Worm (Caenorhabditis elegans) whole organism, late embryonic: Measurements from ENCODE around the gene clec-212.

Source experiments
- C08G9.2 ChIP-seq: sonication (generic microtip); optimal IDR thresholded peaks from 2 replicates; lab custom pipeline; 2016; ENCODE audit warnings: mild to moderate bottlenecking, missing genetic modification characterization, moderate library complexity, missing compliant biosample characterization
- K02D7.2 ChIP-seq: sonication (generic microtip); optimal IDR thresholded peaks from 2 replicates; lab custom pipeline; 2017; ENCODE audit warnings: mild to moderate bottlenecking, missing genetic modification characterization, missing compliant biosample characterization
- K09A11.1 ChIP-seq: sonication (generic microtip); optimal IDR thresholded peaks from 2 replicates; lab custom pipeline; 2017; ENCODE audit warnings: antibody characterized with exemption, mild to moderate bottlenecking, missing genetic modification characterization, missing compliant biosample characterization; ENCODE audit not compliant: insufficient read depth
- T23F11.4 ChIP-seq: fragments of 200-800 bp; sonication (Bioruptor generic); optimal IDR thresholded peaks from 2 replicates; lab custom pipeline; 2018; ENCODE audit warnings: mild to moderate bottlenecking, missing genetic modification characterization, missing compliant biosample characterization
- ceh-14 ChIP-seq: sonication (generic microtip); optimal IDR thresholded peaks from 2 replicates; lab custom pipeline; 2016; ENCODE audit warnings: missing genotype, missing genetic modification characterization, missing compliant biosample characterization
- ceh-31 ChIP-seq: sonication (generic microtip); optimal IDR thresholded peaks from 2 replicates; lab custom pipeline; 2016; ENCODE audit warnings: missing genetic modification characterization, missing compliant biosample characterization
- ceh-45 ChIP-seq: fragments of 200-800 bp; sonication (Bioruptor generic); IDR thresholded peaks from 2 replicates; pipeline ENCODE4 v1.3.6; 2022; ENCODE audit warnings: missing genetic modification reagents, missing genetic modification characterization, missing compliant biosample characterization
- ceh-48 ChIP-seq: sonication (generic microtip); optimal IDR thresholded peaks from 2 replicates; lab custom pipeline; 2016; ENCODE audit warnings: missing genetic modification characterization, inconsistent platforms, missing compliant biosample characterization
- ceh-6 ChIP-seq: fragments of 200-800 bp; sonication (Bioruptor generic); optimal IDR thresholded peaks from 2 replicates; lab custom pipeline; 2018; ENCODE audit warnings: mild to moderate bottlenecking, missing genetic modification characterization, missing compliant biosample characterization
- ceh-9 ChIP-seq: sonication (generic microtip); optimal IDR thresholded peaks from 2 replicates; lab custom pipeline; 2016; ENCODE audit warnings: mild to moderate bottlenecking, missing genetic modification characterization, inconsistent platforms, missing compliant biosample characterization
- che-1 ChIP-seq: sonication (generic microtip); optimal IDR thresholded peaks from 2 replicates; lab custom pipeline; 2016; ENCODE audit warnings: mild to moderate bottlenecking, missing genetic modification characterization, missing compliant biosample characterization
- dmd-4 ChIP-seq: sonication (generic microtip); optimal IDR thresholded peaks from 2 replicates; lab custom pipeline; 2016; ENCODE audit warnings: borderline replicate concordance, missing genetic modification characterization, missing compliant biosample characterization
- dve-1 ChIP-seq: sonication (generic microtip); optimal IDR thresholded peaks from 2 replicates; lab custom pipeline; 2017; ENCODE audit warnings: antibody characterized with exemption, mild to moderate bottlenecking, missing genetic modification characterization, missing compliant biosample characterization
- elt-2 ChIP-seq: sonication (generic microtip); optimal IDR thresholded peaks from 2 replicates; lab custom pipeline; 2016; ENCODE audit warnings: missing genetic modification reagents, missing genetic modification characterization, missing compliant biosample characterization
- eyg-1 ChIP-seq: sonication (generic microtip); optimal IDR thresholded peaks from 2 replicates; lab custom pipeline; 2016; ENCODE audit warnings: missing genotype, missing genetic modification characterization, missing compliant biosample characterization
- fkh-6 ChIP-seq: sonication (generic microtip); optimal IDR thresholded peaks from 2 replicates; lab custom pipeline; 2016; ENCODE audit warnings: missing genetic modification characterization, missing compliant biosample characterization
- hlh-30 ChIP-seq: sonication (generic microtip); optimal IDR thresholded peaks from 2 replicates; lab custom pipeline; 2017; ENCODE audit warnings: antibody characterized with exemption, missing genetic modification characterization, missing compliant biosample characterization; ENCODE audit not compliant: insufficient read depth
- lim-6 ChIP-seq: sonication (generic microtip); optimal IDR thresholded peaks from 2 replicates; lab custom pipeline; 2016; ENCODE audit warnings: missing genetic modification characterization, missing compliant biosample characterization
- madf-2 ChIP-seq: sonication (generic microtip); optimal IDR thresholded peaks from 2 replicates; lab custom pipeline; 2017; ENCODE audit warnings: missing genetic modification characterization, missing compliant biosample characterization
- nfya-1 ChIP-seq: sonication (generic microtip); optimal IDR thresholded peaks from 2 replicates; lab custom pipeline; 2017; ENCODE audit warnings: missing genetic modification characterization, mild to moderate bottlenecking, missing compliant biosample characterization, antibody characterized with exemption, moderate library complexity
- nhr-11 ChIP-seq: fragments of 150-350 bp; optimal IDR thresholded peaks from 2 replicates; lab custom pipeline; 2014; ENCODE audit warnings: missing biosample characterization, missing genetic modification characterization
- odd-2 ChIP-seq: sonication (generic microtip); optimal IDR thresholded peaks from 2 replicates; lab custom pipeline; 2017; ENCODE audit warnings: antibody characterized with exemption, mild to moderate bottlenecking, missing genetic modification characterization, missing compliant biosample characterization
- pag-3 ChIP-seq: sonication (generic microtip); optimal IDR thresholded peaks from 2 replicates; lab custom pipeline; 2016; ENCODE audit warnings: missing compliant biosample characterization, missing genetic modification characterization, borderline replicate concordance
- pat-9 ChIP-seq: fragments of 200-800 bp; sonication (Bioruptor generic); optimal IDR thresholded peaks from 2 replicates; lab custom pipeline; 2018; ENCODE audit warnings: mild to moderate bottlenecking, missing genetic modification characterization, moderate library complexity, missing compliant biosample characterization
- pax-1 ChIP-seq: fragments of 150-350 bp; optimal IDR thresholded peaks from 2 replicates; lab custom pipeline; 2014; ENCODE audit warnings: missing biosample characterization, missing genetic modification characterization
- pha-4 ChIP-seq: fragments of 150-350 bp; optimal IDR thresholded peaks from 2 replicates; lab custom pipeline; 2018; ENCODE audit warnings: missing biosample characterization, missing genetic modification reagents, missing genetic modification characterization
- pqm-1 ChIP-seq: sonication (generic microtip); optimal IDR thresholded peaks from 2 replicates; lab custom pipeline; 2016; ENCODE audit warnings: missing genetic modification characterization, missing compliant biosample characterization
- ref-2 ChIP-seq: sonication (generic microtip); optimal IDR thresholded peaks from 2 replicates; lab custom pipeline; 2016; ENCODE audit warnings: missing genetic modification characterization, missing compliant biosample characterization
- rnt-1 ChIP-seq: sonication (generic microtip); optimal IDR thresholded peaks from 2 replicates; lab custom pipeline; 2016; ENCODE audit warnings: missing genetic modification characterization, missing compliant biosample characterization
- sdc-2 ChIP-seq: sonication (generic microtip); optimal IDR thresholded peaks from 2 replicates; lab custom pipeline; 2016; ENCODE audit warnings: missing genotype, missing genetic modification characterization, missing compliant biosample characterization
- sox-2 ChIP-seq: fragments of 200-800 bp; sonication (Bioruptor generic); IDR thresholded peaks from 2 replicates; pipeline ENCODE4 v1.3.6; 2022; ENCODE audit warnings: missing genetic modification reagents, missing genetic modification characterization, missing compliant biosample characterization
- sox-4 ChIP-seq: sonication (generic microtip); optimal IDR thresholded peaks from 2 replicates; lab custom pipeline; 2017; ENCODE audit warnings: mild to moderate bottlenecking, missing genetic modification characterization, inconsistent platforms, missing compliant biosample characterization
- syd-9 ChIP-seq: sonication (generic microtip); optimal IDR thresholded peaks from 2 replicates; lab custom pipeline; 2016; ENCODE audit warnings: mild to moderate bottlenecking, missing genetic modification characterization, moderate library complexity, missing compliant biosample characterization
- tbx-2 ChIP-seq: sonication (generic microtip); optimal IDR thresholded peaks from 2 replicates; lab custom pipeline; 2016; ENCODE audit warnings: missing genetic modification characterization, missing compliant biosample characterization
- tbx-7 ChIP-seq: sonication (generic microtip); optimal IDR thresholded peaks from 2 replicates; lab custom pipeline; 2016; ENCODE audit warnings: missing genotype, missing genetic modification characterization, missing compliant biosample characterization
- zip-5 ChIP-seq: sonication (generic microtip); optimal IDR thresholded peaks from 2 replicates; lab custom pipeline; 2016; ENCODE audit warnings: missing genetic modification characterization, missing compliant biosample characterization

clec-212 gene

DNA sequence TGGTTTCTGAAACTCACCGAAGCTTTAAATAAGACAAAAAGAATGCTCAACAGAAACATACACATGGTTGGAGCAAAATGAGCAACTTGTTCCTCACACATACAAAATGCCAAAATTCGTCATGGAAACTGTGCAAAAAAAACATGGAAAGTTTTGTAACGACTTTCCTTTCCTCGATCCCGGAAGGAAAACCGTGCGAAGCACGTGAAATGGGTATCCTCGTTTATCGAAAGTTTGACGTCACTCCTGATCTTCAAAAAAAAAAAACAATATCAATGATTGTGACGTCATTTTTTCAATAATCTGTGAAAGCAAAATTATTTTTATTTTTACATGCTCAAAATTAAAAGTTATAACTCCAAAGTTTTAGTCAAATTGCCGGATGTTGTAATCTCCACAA, at the start of gene clec-212:
Gene clec-212, minus strand, starts transcription at position 101 of the 400 bp plus-strand sequence.
- TF ChIP-seq T23F11.4 (GFP tag; lab: Kevin White, UChicago) (no peak), madf-2 (tag; lab: Kevin White, UChicago) (no peak), C08G9.2 (tag; lab: Kevin White, UChicago) (no peak)

DNA sequence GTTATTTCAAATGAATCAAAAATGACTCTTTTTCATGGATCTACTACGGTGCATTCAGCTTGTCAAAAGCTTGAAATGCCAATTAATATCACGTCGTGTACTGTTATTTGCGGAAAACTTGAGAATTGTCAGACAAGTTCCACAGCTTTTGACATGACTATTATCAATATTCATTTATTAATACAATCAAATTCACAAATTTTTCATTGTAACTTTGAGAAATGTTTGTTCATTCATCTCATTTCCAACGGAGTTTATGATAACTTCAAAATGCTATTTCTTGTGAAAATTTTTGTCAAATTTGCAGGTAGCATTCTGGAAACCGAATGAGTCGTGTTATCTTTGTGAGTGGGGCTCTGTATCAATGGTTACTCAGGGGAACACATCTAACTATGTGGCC, 47.9 kb upstream of the clec-212 start, which contains the start of gene C50E3.15:
Gene C50E3.15, plus strand, starts transcription at position 301 of the 400 bp plus-strand sequence.
- no peak for TF ChIP-seq nhr-11 (tag; lab: Kevin White, UChicago)
- no peak for TF ChIP-seq ceh-6 (GFP tag; lab: Kevin White, UChicago)
- no peak for TF ChIP-seq odd-2 (tag; lab: Kevin White, UChicago)
- no peak for TF ChIP-seq fkh-6 (tag; lab: Kevin White, UChicago)
- TF ChIP-seq che-1 (tag; lab: Kevin White, UChicago), result no peak
- TF ChIP-seq pha-4 (tag; lab: Kevin White, UChicago), result no peak
- TF ChIP-seq dve-1 (tag; lab: Kevin White, UChicago), result no peak
- TF ChIP-seq sdc-2 (tag; lab: Kevin White, UChicago), result no peak
- TF ChIP-seq lim-6, result no peak
- TF ChIP-seq tbx-2 (tag; lab: Kevin White, UChicago), result no peak
- no peak for TF ChIP-seq dmd-4 (tag; lab: Kevin White, UChicago)
- no peak for TF ChIP-seq rnt-1 (tag; lab: Kevin White, UChicago)
- TF ChIP-seq pqm-1 (tag; lab: Kevin White, UChicago), result no peak

DNA sequence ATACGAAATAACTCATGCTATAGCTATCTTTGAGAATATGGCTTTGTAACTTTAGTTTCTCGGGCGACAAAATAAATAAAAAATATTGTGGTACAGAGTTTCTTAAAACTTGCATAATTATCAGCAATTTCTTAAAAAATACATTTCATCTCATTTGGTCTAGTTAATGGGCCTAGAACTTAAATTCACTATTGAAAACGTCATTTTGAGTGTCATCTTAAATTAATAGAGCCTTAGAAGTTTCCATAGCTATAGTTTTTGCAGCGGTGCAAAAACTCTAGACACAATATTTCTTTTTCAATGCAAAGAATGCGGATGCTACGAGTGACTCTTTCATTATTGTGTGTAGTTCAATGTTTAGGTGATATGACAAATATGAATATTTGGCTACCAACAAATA, 41.9 kb upstream of the clec-212 start, which contains the start of gene clec-215:
Gene clec-215, plus strand, starts transcription at position 301 of the 400 bp plus-strand sequence.
- TF ChIP-seq K02D7.2 (tag; lab: Kevin White, UChicago), result no peak
- no peak for TF ChIP-seq hlh-30 (tag; lab: Kevin White, UChicago)
- TF ChIP-seq pax-1, result no peak
- no peak for TF ChIP-seq ceh-45
- TF ChIP-seq nhr-11 (tag; lab: Kevin White, UChicago), result no peak
- no peak for TF ChIP-seq T23F11.4 (GFP tag; lab: Kevin White, UChicago)
- TF ChIP-seq ceh-14 (tag; lab: Kevin White, UChicago), result no peak
- no peak for TF ChIP-seq fkh-6 (tag; lab: Kevin White, UChicago)
- TF ChIP-seq tbx-7 (tag; lab: Kevin White, UChicago), result no peak
- no peak for TF ChIP-seq rnt-1 (tag; lab: Kevin White, UChicago)
- TF ChIP-seq ceh-48 (tag; lab: Kevin White, UChicago), result no peak
- no peak for TF ChIP-seq pag-3 (tag; lab: Kevin White, UChicago)
- no peak for TF ChIP-seq elt-2
- TF ChIP-seq zip-5, result no peak
- TF ChIP-seq sdc-2 (tag; lab: Kevin White, UChicago), result no peak
- TF ChIP-seq sox-2, result no peak
- TF ChIP-seq, all 69 proteins: peak for 0

ce11 chrV:7609698-7610420, 39.7 kb upstream of the clec-212 start, which contains the start of the genes folt-3 and clec-214:
TSS of gene folt-3 (minus strand) at chrV:7609748.
TSS of gene clec-214 (plus strand) at chrV:7610370.
- no peak for TF ChIP-seq sox-4 (tag; lab: Kevin White, UChicago)
- TF ChIP-seq ref-2 (tag; lab: Kevin White, UChicago), result no peak
- no peak for TF ChIP-seq K09A11.1
- no peak for TF ChIP-seq pqm-1 (tag; lab: Kevin White, UChicago)
- no peak for TF ChIP-seq syd-9 (tag; lab: Kevin White, UChicago)
- no peak for TF ChIP-seq ceh-9 (tag; lab: Kevin White, UChicago)
- no peak for TF ChIP-seq nfya-1 (tag; lab: Kevin White, UChicago)
- no peak for TF ChIP-seq dmd-4 (tag; lab: Kevin White, UChicago)
- no peak for TF ChIP-seq T23F11.4 (GFP tag; lab: Kevin White, UChicago)
- TF ChIP-seq pat-9, result no peak
- TF ChIP-seq ceh-31 (tag; lab: Kevin White, UChicago), result no peak
- no peak for TF ChIP-seq eyg-1 (tag; lab: Kevin White, UChicago)
